Worm (Caenorhabditis elegans) whole organism, L3 larva: ENCODE measurements around the gene C18D11.1.

Experiments
- R02D3.7 ChIP-seq: fragments of 150-350 bp; optimal IDR thresholded peaks from 2 replicates; lab custom pipeline; 2014; ENCODE audit warnings: missing biosample characterization, missing genetic modification characterization
- ZK546.5 ChIP-seq: sonication (generic microtip); optimal IDR thresholded peaks from 2 replicates; lab custom pipeline; 2017; ENCODE audit warnings: missing biosample characterization, missing genetic modification characterization
- aly-2 ChIP-seq: fragments of 150-350 bp; optimal IDR thresholded peaks from 2 replicates; lab custom pipeline; 2014; ENCODE audit warnings: missing biosample characterization, missing genetic modification characterization
- ama-1 ChIP-seq: fragments of 150-350 bp; optimal IDR thresholded peaks from 2 replicates; lab custom pipeline; 2018
- ceh-28 ChIP-seq: fragments of 150-350 bp; optimal IDR thresholded peaks from 2 replicates; lab custom pipeline; 2014; ENCODE audit warnings: missing biosample characterization, missing genetic modification reagents, missing genetic modification characterization
- egl-5 ChIP-seq: fragments of 150-350 bp; optimal IDR thresholded peaks from 2 replicates; lab custom pipeline; 2017; ENCODE audit warnings: missing biosample characterization, missing genetic modification reagents, missing genetic modification characterization, inconsistent platforms
- elt-2 ChIP-seq: sonication (generic microtip); optimal IDR thresholded peaks from 2 replicates; lab custom pipeline; 2016; ENCODE audit warnings: missing genetic modification reagents, mild to moderate bottlenecking, missing genetic modification characterization, missing compliant biosample characterization
- elt-3 ChIP-seq, 3 experiments: fragments of 150-350 bp in 1 of 3; sonication (generic microtip) in 2 of 3; optimal IDR thresholded peaks; 2 replicates in 2 of 3; 4 replicates in 1 of 3; lab custom pipeline; 2014 to 2017; ENCODE audit warnings: missing biosample characterization in 3 of 3, missing genetic modification characterization in 3 of 3
- eor-1 ChIP-seq, 2 experiments: fragments of 150-350 bp; optimal IDR thresholded peaks; 2 replicates each; lab custom pipeline; 2014 to 2018; ENCODE audit warnings: missing biosample characterization in 2 of 2, missing genetic modification characterization in 2 of 2
- fkh-10 ChIP-seq: sonication (generic microtip); optimal IDR thresholded peaks from 2 replicates; lab custom pipeline; 2017; ENCODE audit warnings: missing biosample characterization, missing genetic modification reagents, missing genetic modification characterization
- hmg-11 ChIP-seq: sonication (generic microtip); optimal IDR thresholded peaks from 2 replicates; lab custom pipeline; 2016; ENCODE audit warnings: missing genetic modification characterization, missing compliant biosample characterization
- jun-1 ChIP-seq: fragments of 150-350 bp; optimal IDR thresholded peaks from 2 replicates; lab custom pipeline; 2014; ENCODE audit warnings: missing biosample characterization, missing genetic modification reagents, missing genetic modification characterization
- lin-15B ChIP-seq: fragments of 150-350 bp; optimal IDR thresholded peaks from 2 replicates; lab custom pipeline; 2014; ENCODE audit warnings: missing biosample characterization, missing genetic modification characterization
- lin-39 ChIP-seq: fragments of 150-350 bp; optimal IDR thresholded peaks from 2 replicates; lab custom pipeline; 2018; ENCODE audit warnings: missing biosample characterization, missing genetic modification reagents, missing genetic modification characterization
- lsy-12 ChIP-seq: sonication (generic microtip); optimal IDR thresholded peaks from 2 replicates; lab custom pipeline; 2016; ENCODE audit warnings: mild to moderate bottlenecking, missing genetic modification characterization, missing compliant biosample characterization
- mdl-1 ChIP-seq: fragments of 150-350 bp; optimal IDR thresholded peaks from 2 replicates; lab custom pipeline; 2014; ENCODE audit warnings: missing biosample characterization, missing genetic modification characterization
- nfya-1 ChIP-seq: sonication (generic microtip); optimal IDR thresholded peaks from 2 replicates; lab custom pipeline; 2017; ENCODE audit warnings: missing genetic modification characterization, mild to moderate bottlenecking, missing compliant biosample characterization, antibody characterized with exemption, moderate library complexity; ENCODE audit not compliant: insufficient read depth
- nhr-11 ChIP-seq: fragments of 150-350 bp; optimal IDR thresholded peaks from 2 replicates; lab custom pipeline; 2014; ENCODE audit warnings: missing biosample characterization, missing genetic modification characterization
- nhr-12 ChIP-seq: fragments of 150-350 bp; optimal IDR thresholded peaks from 2 replicates; lab custom pipeline; 2014; ENCODE audit warnings: missing biosample characterization, missing genetic modification characterization
- nhr-25 ChIP-seq: sonication (generic microtip); optimal IDR thresholded peaks from 2 replicates; lab custom pipeline; 2017; ENCODE audit warnings: missing biosample characterization, missing genetic modification characterization
- nhr-28 ChIP-seq: fragments of 150-350 bp; optimal IDR thresholded peaks from 2 replicates; lab custom pipeline; 2014; ENCODE audit warnings: missing biosample characterization, missing genetic modification characterization
- nhr-43 ChIP-seq: sonication (generic microtip); optimal IDR thresholded peaks from 2 replicates; lab custom pipeline; 2016; ENCODE audit warnings: mild to moderate bottlenecking, missing genetic modification characterization, missing compliant biosample characterization; ENCODE audit not compliant: poor library complexity, severe bottlenecking
- nhr-67 ChIP-seq: fragments of 150-350 bp; optimal IDR thresholded peaks from 2 replicates; lab custom pipeline; 2014; ENCODE audit warnings: missing biosample characterization, missing genetic modification characterization
- nhr-77 ChIP-seq: fragments of 150-350 bp; optimal IDR thresholded peaks from 2 replicates; lab custom pipeline; 2014; ENCODE audit warnings: missing biosample characterization, missing genetic modification characterization
- pha-4 ChIP-seq: fragments of 150-350 bp; optimal IDR thresholded peaks from 2 replicates; lab custom pipeline; 2014; ENCODE audit warnings: missing biosample characterization, missing genetic modification reagents, missing genetic modification characterization
- pqm-1 ChIP-seq: fragments of 150-350 bp; optimal IDR thresholded peaks from 2 replicates; lab custom pipeline; 2017; ENCODE audit warnings: missing biosample characterization, missing genetic modification characterization, inconsistent platforms
- sea-2 ChIP-seq: fragments of 150-350 bp; sonication (generic microtip); optimal IDR thresholded peaks from 4 replicates; lab custom pipeline; 2014; ENCODE audit warnings: missing biosample characterization, missing genetic modification reagents, missing genetic modification characterization
- skn-1 ChIP-seq: fragments of 150-350 bp; optimal IDR thresholded peaks from 2 replicates; lab custom pipeline; 2014; ENCODE audit warnings: missing biosample characterization, missing genetic modification characterization
- snpc-4 ChIP-seq: fragments of 150-350 bp; optimal IDR thresholded peaks from 2 replicates; lab custom pipeline; 2014; ENCODE audit warnings: missing biosample characterization, missing genetic modification characterization
- tbx-2 ChIP-seq: sonication (generic microtip); optimal IDR thresholded peaks from 2 replicates; lab custom pipeline; 2016; ENCODE audit warnings: mild to moderate bottlenecking, missing genetic modification characterization, missing compliant biosample characterization
- unc-39 ChIP-seq: sonication (generic microtip); optimal IDR thresholded peaks from 4 replicates; lab custom pipeline; 2017; ENCODE audit warnings: missing biosample characterization, missing genetic modification characterization
- ztf-4 ChIP-seq: fragments of 150-350 bp; optimal IDR thresholded peaks from 2 replicates; lab custom pipeline; 2014; ENCODE audit warnings: missing biosample characterization, missing genetic modification characterization

Gene C18D11.1

ce11 chrIII:11843007-11843406, 26.6 kb downstream of the C18D11.1 start:
- TF ChIP-seq ztf-4 (no peak), ama-1 (no peak), hmg-11 (tag; lab: Kevin White, UChicago) (no peak), fkh-10 (GFP tag; lab: Kevin White, UChicago) (no peak), nhr-12 (tag; lab: Kevin White, UChicago) (no peak), eor-1 (tag; optimal IDR thresholded peaks at IDR 0.05; lab: Kevin White, UChicago) (no peak), tbx-2 (tag; lab: Kevin White, UChicago) (no peak), snpc-4 (tag; lab: Kevin White, UChicago) (no peak), elt-2 (no peak), jun-1 (tag; lab: Kevin White, UChicago) (no peak), sea-2 (no peak), lin-15B (tag; lab: Kevin White, UChicago) (no peak), unc-39 (tag; lab: Kevin White, UChicago) (no peak), ZK546.5 (tag; lab: Kevin White, UChicago) (no peak), lsy-12 (tag; lab: Kevin White, UChicago) (no peak)

ce11 chrIII:11846365-11846764, 30.0 kb downstream of the C18D11.1 start, which contains the start of gene ntl-3:
TSS of gene ntl-3 (minus strand) at chrIII:11846465.
- no peak for TF ChIP-seq sea-2
- no peak for TF ChIP-seq elt-2
- no peak for TF ChIP-seq jun-1 (tag; lab: Kevin White, UChicago)
- TF ChIP-seq ZK546.5 (tag; lab: Kevin White, UChicago), result no peak
- TF ChIP-seq nhr-28, result no peak
- TF ChIP-seq nhr-67 (tag; lab: Kevin White, UChicago), result no peak

- TF ChIP-seq elt-3 (tag; optimal IDR thresholded peaks at IDR 0.05; lab: Kevin White, UChicago) (no peak), nfya-1 (peak; percentile 45), nhr-43 (tag; lab: Kevin White, UChicago) (no peak), ceh-28 (tag; lab: Kevin White, UChicago) (peak; percentile 61), nhr-11 (tag; lab: Kevin White, UChicago) (no peak)
Observed at ce11 chrIII:11847014-11847413, 30.6 kb downstream of the C18D11.1 start.

- TF ChIP-seq elt-2 (peak; percentile 9), lin-39 (peak; percentile 64), mdl-1 (tag; lab: Kevin White, UChicago) (no peak), nfya-1 (peak; percentile 97), lin-15B (tag; lab: Kevin White, UChicago) (peak; percentile 66), pha-4 (tag; lab: Kevin White, UChicago) (peak; percentile 69), sea-2 (no peak), hmg-11 (tag; lab: Kevin White, UChicago) (peak; percentile 33), egl-5 (tag; lab: Kevin White, UChicago) (peak; percentile 59)
Observed at ce11 chrIII:11847658-11848202, 31.4 kb downstream of the C18D11.1 start, which contains the start of gene mif-1. TSS of gene mif-1 (plus strand) at chrIII:11848152.

ce11 chrIII:11848317-11848716, 31.9 kb downstream of the C18D11.1 start:
- TF ChIP-seq fkh-10 (GFP tag; lab: Kevin White, UChicago), result no peak
- no peak for TF ChIP-seq ama-1
- no peak for TF ChIP-seq nfya-1
- TF ChIP-seq skn-1 (tag; lab: Kevin White, UChicago), result no peak
- TF ChIP-seq ZK546.5 (tag; lab: Kevin White, UChicago), result no peak
- no peak for TF ChIP-seq pha-4 (tag; lab: Kevin White, UChicago)
- TF ChIP-seq nhr-28, result no peak
- TF ChIP-seq R02D3.7 (tag; lab: Kevin White, UChicago), result no peak
- no peak for TF ChIP-seq eor-1 (tag; optimal IDR thresholded peaks at IDR 0.05; lab: Kevin White, UChicago)
- no peak for TF ChIP-seq lin-15B (tag; lab: Kevin White, UChicago)
- TF ChIP-seq ceh-28 (tag; lab: Kevin White, UChicago), result no peak
- no peak for TF ChIP-seq elt-3 (tag; optimal IDR thresholded peaks at IDR 0.05; lab: Kevin White, UChicago)
- no peak for TF ChIP-seq nhr-77 (tag; lab: Kevin White, UChicago)
- TF ChIP-seq sea-2, result no peak
- TF ChIP-seq pqm-1 (tag; lab: Kevin White, UChicago), result no peak
- TF ChIP-seq nhr-25 (tag; lab: Kevin White, UChicago), result no peak
- no peak for TF ChIP-seq aly-2
- TF ChIP-seq, all 47 proteins: peak for 0
